Worm (Caenorhabditis elegans): Measurements from ENCODE around the gene R02E4.1.

R02E4.1 gene

DNA sequence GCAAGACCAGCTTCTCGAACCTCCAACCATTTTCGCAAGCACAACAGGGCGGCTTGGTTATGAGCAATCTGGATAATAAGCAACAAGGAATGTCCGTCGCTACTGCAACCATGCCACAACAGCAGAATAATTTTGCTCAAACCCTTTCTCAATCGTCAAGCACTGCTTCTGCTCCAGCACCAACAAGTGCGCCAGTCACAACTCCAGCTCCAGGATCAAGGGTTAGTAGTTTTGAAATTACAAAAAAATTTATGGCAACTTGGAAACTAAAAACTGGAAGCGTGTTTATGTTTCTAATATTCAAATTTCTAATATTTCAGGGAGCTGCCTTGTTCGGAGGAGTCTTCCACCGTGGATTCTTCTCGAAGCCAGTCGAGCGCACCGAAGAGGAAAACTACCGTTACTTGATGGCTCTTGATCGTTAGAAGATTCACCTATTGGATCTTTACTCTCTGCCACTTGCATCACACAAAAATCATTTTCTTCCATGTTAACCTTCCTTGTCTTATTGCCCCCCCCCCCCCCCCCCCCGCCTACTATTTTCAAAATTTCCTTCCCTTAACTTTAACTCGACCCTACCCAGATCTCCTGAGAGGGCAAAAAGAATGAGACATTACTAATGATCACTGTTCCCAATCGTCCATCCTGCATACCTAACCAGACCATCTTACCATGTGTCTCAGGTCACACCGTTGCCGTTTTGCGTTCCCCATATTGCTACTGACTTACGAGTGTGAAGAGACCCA is 42.6 kb upstream of the R02E4.1 start (continued):
- TF ChIP-seq F37D6.2 (tag; optimal IDR thresholded peaks at IDR 0.05) (peak; percentile 7), spr-1 (tag; optimal IDR thresholded peaks at IDR 0.05) (no peak), lin-1 (GFP tag; IDR thresholded peaks at IDR 0.05) (no peak), pha-4 (GFP tag; IDR thresholded peaks at IDR 0.05) (0 out of 2 replicates have a peak, but pooled peaks have one; percentile 4), pha-4 (tag; optimal IDR thresholded peaks at IDR 0.05) (no peak), nhr-111 (GFP tag; optimal IDR thresholded peaks at IDR 0.05) (no peak), aha-1 (tag) (peak; percentile 97), tag-97 (GFP tag; IDR thresholded peaks at IDR 0.05) (no peak), daf-8 (GFP tag; IDR thresholded peaks at IDR 0.05) (no peak), daf-16 (GFP tag; optimal IDR thresholded peaks at IDR 0.05) (no peak), daf-16 (tag; optimal IDR thresholded peaks at IDR 0.05) (peak; percentile 0), hmg-1.1 (GFP tag; IDR thresholded peaks at IDR 0.05) (0 out of 2 replicates have a peak, but pooled peaks have one; percentile 21), dmd-8 (GFP tag; IDR thresholded peaks at IDR 0.05) (no peak), nhr-6 (tag; optimal IDR thresholded peaks at IDR 0.05) (no peak), T20F7.1 (GFP tag; optimal IDR thresholded peaks at IDR 0.05) (no peak), sdz-12 (GFP tag; optimal IDR thresholded peaks at IDR 0.05) (no peak), snpc-4 (tag; optimal IDR thresholded peaks at IDR 0.05) (no peak)

ce11 chrX:4146046-4146445 is 41.7 kb upstream of the R02E4.1 start:
- no peak for TF ChIP-seq spr-1 (tag; optimal IDR thresholded peaks at IDR 0.05)
- peak in 1 of 2 experiments; percentile 58 for TF ChIP-seq unc-62 (GFP tag; optimal IDR thresholded peaks at IDR 0.05 in 1 of 2)
- no peak for TF ChIP-seq unc-62 (tag; optimal IDR thresholded peaks at IDR 0.05)
- no peak for TF ChIP-seq daf-12 (tag; optimal IDR thresholded peaks at IDR 0.05)
- TF ChIP-seq F49E8.2 (tag; optimal IDR thresholded peaks at IDR 0.05; ENCODE audit: borderline replicate concordance) = no peak
- no peak for TF ChIP-seq skn-1 (tag; optimal IDR thresholded peaks at IDR 0.05)
- TF ChIP-seq mdt-29 (GFP tag; IDR thresholded peaks at IDR 0.05) = no peak
- TF ChIP-seq nhr-10 (tag; optimal IDR thresholded peaks at IDR 0.05) = no peak
- TF ChIP-seq mdl-1 (tag; optimal IDR thresholded peaks at IDR 0.05) = no peak
- TF ChIP-seq zip-2 (tag; optimal IDR thresholded peaks at IDR 0.05) = no peak
- no peak for TF ChIP-seq nhr-6 (tag; optimal IDR thresholded peaks at IDR 0.05)
- no peak for TF ChIP-seq hlh-30 (tag; optimal IDR thresholded peaks at IDR 0.05; ENCODE audit: insufficient read depth)
- no peak for TF ChIP-seq F26F4.8 (GFP tag; conservative IDR thresholded peaks at IDR 0.05)
- TF ChIP-seq lsy-2 (tag; optimal IDR thresholded peaks at IDR 0.05) = no peak
- TF ChIP-seq F44E2.7 (GFP tag; IDR thresholded peaks at IDR 0.05) = no peak
- TF ChIP-seq nhr-25 (tag; optimal IDR thresholded peaks at IDR 0.05; ENCODE audit: borderline replicate concordance, insufficient read depth) = peak; percentile 23
- TF ChIP-seq ZK546.5 (tag; optimal IDR thresholded peaks at IDR 0.05) = no peak
- peak; percentile 44; the same call in 1 of the 2 replicates for TF ChIP-seq mxl-2 (GFP tag; conservative IDR thresholded peaks at IDR 0.05)
- no peak for TF ChIP-seq duxl-1 (tag; optimal IDR thresholded peaks at IDR 0.05; ENCODE audit: poor library complexity)
- no peak for TF ChIP-seq arid-1 (GFP tag; conservative IDR thresholded peaks at IDR 0.05)
- no peak for TF ChIP-seq fos-1 (tag; optimal IDR thresholded peaks at IDR 0.05)
- TF ChIP-seq snpc-1.2 (GFP tag; IDR thresholded peaks at IDR 0.05) = no peak
- no peak for TF ChIP-seq lin-29 (GFP tag; IDR thresholded peaks at IDR 0.05)
- no peak for TF ChIP-seq nhr-77 (tag; optimal IDR thresholded peaks at IDR 0.05)
- no peak for TF ChIP-seq F10B5.3 (tag; optimal IDR thresholded peaks at IDR 0.05)
- TF ChIP-seq ceh-20 (GFP tag; IDR thresholded peaks at IDR 0.05) = no peak
- TF ChIP-seq tag-97 (GFP tag; IDR thresholded peaks at IDR 0.05) = no peak
- TF ChIP-seq attf-4 (tag; optimal IDR thresholded peaks at IDR 0.05) = no peak
- TF ChIP-seq daf-16 (GFP tag; optimal IDR thresholded peaks at IDR 0.05) = no peak
- peak; percentile 9 for TF ChIP-seq daf-16 (tag; optimal IDR thresholded peaks at IDR 0.05)
- no peak for TF ChIP-seq ztf-11 (tag; optimal IDR thresholded peaks at IDR 0.05)
- TF ChIP-seq daf-19 (GFP tag; conservative IDR thresholded peaks at IDR 0.05) = no peak
- TF ChIP-seq lin-1 (GFP tag; IDR thresholded peaks at IDR 0.05) = no peak
- 0 out of 2 replicates have a peak, but pooled peaks have one; percentile 17 for TF ChIP-seq D1046.2 (GFP tag; IDR thresholded peaks at IDR 0.05)
- no peak for TF ChIP-seq mxl-3 (GFP tag; optimal IDR thresholded peaks at IDR 0.05)
- no peak for TF ChIP-seq cey-2 (tag; optimal IDR thresholded peaks at IDR 0.05; ENCODE audit: borderline replicate concordance, insufficient read depth)
- TF ChIP-seq nhr-102 (tag; optimal IDR thresholded peaks at IDR 0.05) = no peak
- no peak for TF ChIP-seq ztf-7 (tag; optimal IDR thresholded peaks at IDR 0.05)
